Worm (Caenorhabditis elegans) whole organism, late embryonic: ENCODE data around the gene CC8.3.

Source experiments
- C08G9.2 ChIP-seq: sonication (generic microtip); optimal IDR thresholded peaks from 2 replicates; lab custom pipeline; 2016; ENCODE audit warnings: mild to moderate bottlenecking, missing genetic modification characterization, moderate library complexity, missing compliant biosample characterization
- C38D4.7 ChIP-seq: fragments of 200-800 bp; sonication (Bioruptor generic); optimal IDR thresholded peaks from 2 replicates; lab custom pipeline; 2018; ENCODE audit warnings: mild to moderate bottlenecking, missing genetic modification characterization, moderate library complexity, missing compliant biosample characterization
- K09A11.1 ChIP-seq: sonication (generic microtip); optimal IDR thresholded peaks from 2 replicates; lab custom pipeline; 2017; ENCODE audit warnings: antibody characterized with exemption, mild to moderate bottlenecking, missing genetic modification characterization, missing compliant biosample characterization; ENCODE audit not compliant: insufficient read depth
- T23F11.4 ChIP-seq: fragments of 200-800 bp; sonication (Bioruptor generic); optimal IDR thresholded peaks from 2 replicates; lab custom pipeline; 2018; ENCODE audit warnings: mild to moderate bottlenecking, missing genetic modification characterization, missing compliant biosample characterization
- Y22D7AL.16 ChIP-seq: sonication (generic microtip); optimal IDR thresholded peaks from 2 replicates; lab custom pipeline; 2016; ENCODE audit warnings: missing genetic modification characterization, missing compliant biosample characterization
- ceh-2 ChIP-seq: sonication (generic microtip); optimal IDR thresholded peaks from 2 replicates; lab custom pipeline; 2016; ENCODE audit warnings: missing genotype, missing genetic modification characterization, missing compliant biosample characterization
- ceh-24 ChIP-seq: sonication (generic microtip); optimal IDR thresholded peaks from 2 replicates; lab custom pipeline; 2016; ENCODE audit warnings: mild to moderate bottlenecking, missing genetic modification characterization, missing compliant biosample characterization
- ceh-30 ChIP-seq: fragments of 150-350 bp; optimal IDR thresholded peaks from 2 replicates; lab custom pipeline; 2014; ENCODE audit warnings: missing biosample characterization, missing genetic modification characterization
- ceh-45 ChIP-seq: fragments of 200-800 bp; sonication (Bioruptor generic); IDR thresholded peaks from 2 replicates; pipeline ENCODE4 v1.3.6; 2022; ENCODE audit warnings: missing genetic modification reagents, missing genetic modification characterization, missing compliant biosample characterization
- ceh-48 ChIP-seq: sonication (generic microtip); optimal IDR thresholded peaks from 2 replicates; lab custom pipeline; 2016; ENCODE audit warnings: missing genetic modification characterization, inconsistent platforms, missing compliant biosample characterization
- ceh-9 ChIP-seq: sonication (generic microtip); optimal IDR thresholded peaks from 2 replicates; lab custom pipeline; 2016; ENCODE audit warnings: mild to moderate bottlenecking, missing genetic modification characterization, inconsistent platforms, missing compliant biosample characterization
- che-1 ChIP-seq: sonication (generic microtip); optimal IDR thresholded peaks from 2 replicates; lab custom pipeline; 2016; ENCODE audit warnings: mild to moderate bottlenecking, missing genetic modification characterization, missing compliant biosample characterization
- dve-1 ChIP-seq: sonication (generic microtip); optimal IDR thresholded peaks from 2 replicates; lab custom pipeline; 2017; ENCODE audit warnings: antibody characterized with exemption, mild to moderate bottlenecking, missing genetic modification characterization, missing compliant biosample characterization
- eyg-1 ChIP-seq: sonication (generic microtip); optimal IDR thresholded peaks from 2 replicates; lab custom pipeline; 2016; ENCODE audit warnings: missing genotype, missing genetic modification characterization, missing compliant biosample characterization
- fax-1 ChIP-seq: sonication (generic microtip); optimal IDR thresholded peaks from 2 replicates; lab custom pipeline; 2016; ENCODE audit warnings: missing genotype, missing genetic modification characterization, missing compliant biosample characterization
- fkh-10 ChIP-seq: fragments of 150-350 bp; optimal IDR thresholded peaks from 2 replicates; lab custom pipeline; 2014; ENCODE audit warnings: missing biosample characterization, missing genetic modification reagents, missing genetic modification characterization
- hlh-15 ChIP-seq: sonication (generic microtip); optimal IDR thresholded peaks from 2 replicates; lab custom pipeline; 2016; ENCODE audit warnings: missing genetic modification characterization, missing compliant biosample characterization
- hlh-30 ChIP-seq: sonication (generic microtip); optimal IDR thresholded peaks from 2 replicates; lab custom pipeline; 2017; ENCODE audit warnings: antibody characterized with exemption, missing genetic modification characterization, missing compliant biosample characterization; ENCODE audit not compliant: insufficient read depth
- hlh-8 ChIP-seq: sonication (generic microtip); optimal IDR thresholded peaks from 2 replicates; lab custom pipeline; 2016; ENCODE audit warnings: missing genotype, missing genetic modification characterization, missing compliant biosample characterization
- lim-6 ChIP-seq: sonication (generic microtip); optimal IDR thresholded peaks from 2 replicates; lab custom pipeline; 2016; ENCODE audit warnings: missing genetic modification characterization, missing compliant biosample characterization
- mec-3 ChIP-seq: sonication (generic microtip); optimal IDR thresholded peaks from 2 replicates; lab custom pipeline; 2016; ENCODE audit warnings: borderline replicate concordance, missing genetic modification characterization, missing compliant biosample characterization
- nhr-11 ChIP-seq: fragments of 150-350 bp; optimal IDR thresholded peaks from 2 replicates; lab custom pipeline; 2014; ENCODE audit warnings: missing biosample characterization, missing genetic modification characterization
- nhr-232 ChIP-seq: sonication (generic microtip); optimal IDR thresholded peaks from 2 replicates; lab custom pipeline; 2016; ENCODE audit warnings: missing genetic modification characterization, missing compliant biosample characterization
- pag-3 ChIP-seq: sonication (generic microtip); optimal IDR thresholded peaks from 2 replicates; lab custom pipeline; 2016; ENCODE audit warnings: missing compliant biosample characterization, missing genetic modification characterization, borderline replicate concordance
- pax-1 ChIP-seq: fragments of 150-350 bp; optimal IDR thresholded peaks from 2 replicates; lab custom pipeline; 2014; ENCODE audit warnings: missing biosample characterization, missing genetic modification characterization
- pha-2 ChIP-seq: sonication (generic microtip); optimal IDR thresholded peaks from 2 replicates; lab custom pipeline; 2017; ENCODE audit warnings: mild to moderate bottlenecking, missing genetic modification characterization, missing compliant biosample characterization
- pha-4 ChIP-seq: fragments of 150-350 bp; optimal IDR thresholded peaks from 2 replicates; lab custom pipeline; 2018; ENCODE audit warnings: missing biosample characterization, missing genetic modification reagents, missing genetic modification characterization
- pqm-1 ChIP-seq: sonication (generic microtip); optimal IDR thresholded peaks from 2 replicates; lab custom pipeline; 2016; ENCODE audit warnings: missing genetic modification characterization, missing compliant biosample characterization
- ref-2 ChIP-seq: sonication (generic microtip); optimal IDR thresholded peaks from 2 replicates; lab custom pipeline; 2016; ENCODE audit warnings: missing genetic modification characterization, missing compliant biosample characterization
- rnt-1 ChIP-seq: sonication (generic microtip); optimal IDR thresholded peaks from 2 replicates; lab custom pipeline; 2016; ENCODE audit warnings: missing genetic modification characterization, missing compliant biosample characterization
- sox-2 ChIP-seq: fragments of 200-800 bp; sonication (Bioruptor generic); IDR thresholded peaks from 2 replicates; pipeline ENCODE4 v1.3.6; 2022; ENCODE audit warnings: missing genetic modification reagents, missing genetic modification characterization, missing compliant biosample characterization
- sox-4 ChIP-seq: sonication (generic microtip); optimal IDR thresholded peaks from 2 replicates; lab custom pipeline; 2017; ENCODE audit warnings: mild to moderate bottlenecking, missing genetic modification characterization, inconsistent platforms, missing compliant biosample characterization
- syd-9 ChIP-seq: sonication (generic microtip); optimal IDR thresholded peaks from 2 replicates; lab custom pipeline; 2016; ENCODE audit warnings: mild to moderate bottlenecking, missing genetic modification characterization, moderate library complexity, missing compliant biosample characterization
- tbx-2 ChIP-seq: sonication (generic microtip); optimal IDR thresholded peaks from 2 replicates; lab custom pipeline; 2016; ENCODE audit warnings: missing genetic modification characterization, missing compliant biosample characterization
- ttx-3 ChIP-seq: sonication (generic microtip); optimal IDR thresholded peaks from 2 replicates; lab custom pipeline; 2016; ENCODE audit warnings: missing genetic modification reagents, missing genetic modification characterization, missing compliant biosample characterization
- unc-42 ChIP-seq: sonication (generic microtip); optimal IDR thresholded peaks from 2 replicates; lab custom pipeline; 2016; ENCODE audit warnings: missing genotype, missing genetic modification characterization, missing compliant biosample characterization

Gene CC8.3

ce11 chrIV:3599958-3600357 lies 42.1 kb downstream of the CC8.3 start, which contains the start of gene Y37E11B.7:
TSS of gene Y37E11B.7 (minus strand) at chrIV:3600164.
- TF ChIP-seq sox-4 = no peak
- no peak for TF ChIP-seq fkh-10 (GFP tag; lab: Kevin White, UChicago)
- TF ChIP-seq pha-2 (tag; lab: Kevin White, UChicago) = no peak
- no peak for TF ChIP-seq unc-42 (tag; lab: Kevin White, UChicago)
- no peak for TF ChIP-seq ttx-3 (tag; lab: Kevin White, UChicago)
- TF ChIP-seq ceh-24 (tag; lab: Kevin White, UChicago) = no peak
- no peak for TF ChIP-seq hlh-30
- no peak for TF ChIP-seq ceh-45 (GFP tag; lab: Robert Waterston, UW)
- no peak for TF ChIP-seq fax-1
- no peak for TF ChIP-seq ref-2 (tag; lab: Kevin White, UChicago)
- no peak for TF ChIP-seq pax-1 (tag; lab: Kevin White, UChicago)
- no peak for TF ChIP-seq C08G9.2 (tag; lab: Kevin White, UChicago)
- no peak for TF ChIP-seq ceh-48

- TF ChIP-seq pha-2 (tag; lab: Kevin White, UChicago) (no peak), unc-42 (tag; lab: Kevin White, UChicago) (peak; percentile 43), T23F11.4 (GFP tag; lab: Kevin White, UChicago) (no peak), ceh-2 (no peak), pag-3 (no peak)
Measured at ce11 chrIV:3599126-3599525, 43.0 kb downstream of the CC8.3 start, which contains the start of gene Y37E11B.6. TSS of gene Y37E11B.6 (minus strand) at chrIV:3599306.

ce11 chrIV:3598452-3598851 lies 43.6 kb downstream of the CC8.3 start, which contains the start of gene Y37E11B.5:
TSS of gene Y37E11B.5 (minus strand) at chrIV:3598552.
- TF ChIP-seq hlh-8 (tag; lab: Kevin White, UChicago) (no peak), ceh-48 (no peak), hlh-30 (no peak), syd-9 (no peak), pqm-1 (tag; lab: Kevin White, UChicago) (no peak), tbx-2 (tag; lab: Kevin White, UChicago) (no peak), pha-4 (no peak), eyg-1 (tag; lab: Kevin White, UChicago) (no peak), nhr-11 (no peak)

ce11 chrIV:3597356-3597755 lies 44.7 kb downstream of the CC8.3 start:
- no peak for TF ChIP-seq pqm-1 (tag; lab: Kevin White, UChicago)
- TF ChIP-seq eyg-1 (tag; lab: Kevin White, UChicago) = no peak
- TF ChIP-seq T23F11.4 (GFP tag; lab: Kevin White, UChicago) = no peak
- TF ChIP-seq hlh-8 (tag; lab: Kevin White, UChicago) = no peak
- TF ChIP-seq Y22D7AL.16 (tag; lab: Kevin White, UChicago) = no peak
- TF ChIP-seq K09A11.1 (tag; lab: Kevin White, UChicago) = no peak
- no peak for TF ChIP-seq nhr-232 (tag; lab: Kevin White, UChicago)
- no peak for TF ChIP-seq hlh-15 (tag; lab: Kevin White, UChicago)
- TF ChIP-seq ceh-30 (tag; lab: Kevin White, UChicago) = no peak
- no peak for TF ChIP-seq dve-1 (tag; lab: Kevin White, UChicago)
- TF ChIP-seq sox-2 (GFP tag; lab: Robert Waterston, UW) = no peak
- no peak for TF ChIP-seq lim-6 (tag; lab: Kevin White, UChicago)
- TF ChIP-seq che-1 (tag; lab: Kevin White, UChicago) = no peak
- TF ChIP-seq C38D4.7 = no peak
- no peak for TF ChIP-seq ceh-9 (tag; lab: Kevin White, UChicago)
- no peak for TF ChIP-seq hlh-30
- no peak for TF ChIP-seq ttx-3 (tag; lab: Kevin White, UChicago)
- no peak for TF ChIP-seq rnt-1
- no peak for TF ChIP-seq mec-3
